Worm (Caenorhabditis elegans) whole organism, midembryonic: ENCODE data around the gene T28D6.5.

Experiments
- klf-2 ChIP-seq: fragments of 200-800 bp; sonication (Bioruptor generic); conservative IDR thresholded peaks from 2 replicates; pipeline ENCODE4 v1.3.6; 2022; ENCODE audit warnings: missing genetic modification reagents, missing genetic modification characterization, missing compliant biosample characterization
- med-1 ChIP-seq: sonication (generic microtip); optimal IDR thresholded peaks from 2 replicates; lab custom pipeline; 2017; ENCODE audit warnings: missing genetic modification characterization, mild to moderate bottlenecking, missing compliant biosample characterization, antibody characterized with exemption, missing genetic modification reagents; ENCODE audit not compliant: insufficient read depth

DNA sequence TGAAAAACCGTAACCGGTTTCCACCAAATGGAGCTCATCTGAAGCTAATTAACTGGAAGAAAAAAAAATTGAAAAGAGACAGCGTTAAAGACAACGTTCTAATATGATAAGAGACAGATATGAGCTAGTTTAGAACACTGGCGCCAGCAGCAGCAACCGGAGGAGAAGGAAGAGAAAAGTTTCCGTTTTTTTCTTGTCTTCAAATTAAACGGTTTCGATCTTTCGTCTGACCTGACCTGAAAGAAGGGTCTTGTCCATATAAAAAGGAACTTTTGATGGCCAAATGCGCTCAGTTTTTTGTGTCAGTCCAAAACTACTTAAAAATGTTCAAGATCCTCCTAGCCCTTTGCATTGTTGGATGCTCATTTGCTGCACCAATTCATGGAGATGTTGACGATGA lies 33.0 kb downstream of the T28D6.5 start, which contains the start of gene T28D6.3:
- TF ChIP-seq klf-2 (GFP tag; lab: Robert Waterston, UW) (no peak), med-1 (GFP tag; lab: Kevin White, UChicago) (no peak)
